Fruit fly (Drosophila melanogaster): Measurements from ENCODE around the gene CNPYb.

CNPYb gene

DNA sequence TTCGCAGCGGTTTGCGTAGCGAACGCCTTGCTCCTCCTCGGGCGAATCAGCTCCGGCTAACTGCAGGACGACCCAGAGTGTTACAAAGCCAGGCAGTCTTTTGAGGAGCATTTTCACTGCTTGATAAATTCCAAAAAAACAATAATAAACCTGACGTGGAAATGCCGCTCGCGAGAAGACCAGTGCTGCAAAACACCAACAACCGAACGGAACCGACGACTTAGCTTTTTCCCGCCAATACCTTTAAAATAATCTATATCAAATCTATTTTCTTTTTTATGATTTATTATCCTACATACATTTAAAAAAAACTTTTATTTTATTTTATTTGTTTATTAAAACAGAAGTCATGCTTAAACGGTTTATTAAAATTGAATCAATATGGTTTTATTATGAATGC lies at the start of gene CNPYb:
TSS of gene CNPYb (minus strand) at position 186 of the 400 bp plus-strand sequence.
- TF ChIP-seq ttk (optimal IDR thresholded peaks at IDR 0.05): no peak
- TF ChIP-seq psq (optimal IDR thresholded peaks at IDR 0.05): no peak
- no peak for TF ChIP-seq Myc (optimal IDR thresholded peaks at IDR 0.05)
- no peak for TF ChIP-seq insv (optimal IDR thresholded peaks at IDR 0.05)
- no peak for TF ChIP-seq Sin3A (optimal IDR thresholded peaks at IDR 0.05)
- no peak for TF ChIP-seq h (optimal IDR thresholded peaks at IDR 0.05)

DNA sequence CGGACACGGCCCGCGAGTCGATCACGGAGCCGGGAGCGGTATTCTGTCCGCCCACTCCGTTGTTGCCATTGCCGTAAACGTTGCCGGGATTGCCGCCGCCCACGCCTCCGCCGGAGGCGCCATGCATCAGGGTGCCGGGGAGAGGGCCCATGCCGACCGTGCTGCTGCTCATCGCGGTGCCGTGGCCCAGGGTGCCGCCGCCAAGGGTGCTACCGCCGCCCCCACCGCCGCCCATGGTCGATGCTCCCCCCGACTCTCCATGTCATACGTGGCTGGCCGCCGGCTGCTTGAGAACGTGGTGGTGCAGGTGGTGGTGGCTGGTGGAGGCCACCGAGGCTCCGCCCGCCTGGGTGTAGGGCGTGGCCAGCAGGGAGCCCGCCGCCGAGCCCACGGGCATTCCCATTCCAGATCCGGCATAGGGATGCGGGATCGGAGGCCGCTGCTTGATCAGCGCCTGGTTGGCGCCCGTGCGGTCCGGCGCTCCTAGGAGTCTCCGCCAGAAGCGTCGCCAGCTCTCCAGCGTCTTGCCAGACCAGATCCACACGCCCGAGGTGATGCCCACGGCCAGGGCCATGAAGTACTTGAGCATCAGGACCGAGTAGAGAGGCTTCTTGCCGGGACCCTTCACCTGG lies 48.0 kb upstream of the CNPYb start:
- TF ChIP-seq insv (optimal IDR thresholded peaks at IDR 0.05): no peak
- no peak for TF ChIP-seq Sin3A (optimal IDR thresholded peaks at IDR 0.05)
- no peak for TF ChIP-seq psq (optimal IDR thresholded peaks at IDR 0.05)
- TF ChIP-seq Myc (optimal IDR thresholded peaks at IDR 0.05): no peak
- TF ChIP-seq h (optimal IDR thresholded peaks at IDR 0.05): no peak
- TF ChIP-seq ttk (optimal IDR thresholded peaks at IDR 0.05): no peak

DNA sequence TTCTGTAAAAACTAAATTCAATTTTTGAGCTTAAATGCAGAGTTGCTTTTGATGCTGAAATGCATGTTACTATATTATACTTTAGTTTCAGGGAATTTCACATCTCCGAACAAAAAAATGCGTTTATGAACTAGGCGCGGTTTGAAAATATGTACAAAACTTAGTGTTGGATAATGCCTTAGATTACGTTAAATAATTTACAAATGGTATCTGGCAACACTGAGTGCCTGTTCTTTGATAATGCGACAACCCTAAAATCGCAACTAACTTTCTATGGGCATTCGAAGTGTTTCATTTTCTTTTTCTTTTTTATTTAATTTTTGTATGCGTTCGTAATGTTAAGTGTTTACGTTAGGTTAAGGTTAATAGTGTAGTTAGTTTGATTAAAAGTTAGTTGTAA lies 46.6 kb upstream of the CNPYb start:
- TF ChIP-seq h (optimal IDR thresholded peaks at IDR 0.05) (no peak), psq (optimal IDR thresholded peaks at IDR 0.05) (no peak), insv (optimal IDR thresholded peaks at IDR 0.05) (no peak), Myc (optimal IDR thresholded peaks at IDR 0.05) (no peak), ttk (optimal IDR thresholded peaks at IDR 0.05) (no peak), Sin3A (optimal IDR thresholded peaks at IDR 0.05) (no peak)

DNA sequence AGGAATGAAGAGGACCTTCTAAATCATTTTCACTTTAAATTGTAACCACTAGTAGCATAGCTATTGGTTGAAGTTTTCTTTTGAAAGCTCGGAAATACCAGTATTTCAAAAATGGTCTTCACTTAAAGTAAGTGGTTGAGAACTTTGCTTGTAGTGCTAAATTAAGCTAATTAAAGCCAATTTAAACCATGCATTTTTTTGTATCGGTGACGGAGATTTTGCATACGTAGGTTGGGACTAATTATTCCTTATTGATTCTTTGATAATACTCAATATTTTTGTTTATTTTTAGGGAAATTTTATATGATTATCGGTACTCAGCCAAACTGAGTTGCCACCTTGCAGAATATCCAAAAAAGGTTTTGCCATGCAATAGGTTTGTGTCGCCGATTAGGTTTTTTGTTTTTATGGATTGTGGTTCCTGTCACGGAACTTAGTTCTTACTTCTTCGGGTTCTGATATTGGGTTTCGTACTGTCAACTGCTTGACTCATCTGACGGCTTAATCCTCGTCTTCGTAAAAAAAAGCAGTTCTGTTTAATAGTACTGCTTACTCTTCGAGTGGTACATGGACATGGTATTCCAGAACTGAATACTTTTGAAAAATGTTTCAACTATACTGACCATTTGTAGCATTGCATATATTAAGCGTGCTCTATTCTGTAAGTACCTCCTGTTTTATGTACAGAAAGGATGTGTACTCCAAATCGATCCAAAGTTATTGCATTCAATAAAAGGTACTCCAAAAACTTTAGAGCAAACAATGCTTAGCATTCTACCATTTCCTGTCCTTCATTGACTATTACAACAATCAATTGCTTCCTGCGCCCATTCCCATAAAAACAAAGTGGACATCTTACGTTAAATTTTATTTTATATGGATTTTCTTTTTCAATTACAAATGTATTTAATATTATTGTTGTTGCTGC lies 44.3 kb upstream of the CNPYb start:
- TF ChIP-seq Myc (optimal IDR thresholded peaks at IDR 0.05) (no peak), h (optimal IDR thresholded peaks at IDR 0.05) (no peak), ttk (optimal IDR thresholded peaks at IDR 0.05) (no peak), insv (optimal IDR thresholded peaks at IDR 0.05) (no peak), psq (optimal IDR thresholded peaks at IDR 0.05) (no peak), Sin3A (optimal IDR thresholded peaks at IDR 0.05) (no peak)

DNA sequence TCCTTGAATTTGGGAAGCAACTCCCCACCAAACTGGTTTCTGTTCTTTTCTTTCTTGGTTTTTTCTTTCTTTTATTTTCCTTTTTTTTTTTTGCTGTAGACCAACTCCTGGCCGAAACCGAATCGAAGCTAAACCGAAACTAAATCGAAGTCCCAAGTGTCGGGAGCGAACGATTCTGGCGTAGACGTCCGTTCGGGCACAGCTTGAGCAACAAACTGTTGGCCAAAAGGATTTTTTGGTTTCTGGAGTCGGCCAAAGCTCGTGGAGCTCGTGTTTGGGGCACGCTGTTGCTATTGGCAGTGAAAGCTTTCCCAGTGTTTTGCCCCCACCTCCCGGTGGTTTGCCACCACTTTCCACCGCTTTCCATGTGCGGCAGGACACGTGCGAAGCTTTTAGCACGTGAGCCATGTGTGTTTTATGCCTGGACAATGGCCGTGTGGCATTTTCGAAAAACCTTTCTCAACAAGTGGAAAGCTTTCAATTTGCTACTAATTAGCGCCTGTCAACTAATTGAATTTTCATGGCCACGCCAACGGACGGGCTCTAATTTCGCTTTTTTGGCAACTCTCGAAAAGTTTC lies 43.0 kb upstream of the CNPYb start, which contains the start of gene CG14082:
TSS of gene CG14082 (minus strand) at position 51 of the 579 bp plus-strand sequence.
- TF ChIP-seq Sin3A (optimal IDR thresholded peaks at IDR 0.05) (no peak), ttk (optimal IDR thresholded peaks at IDR 0.05) (no peak), Myc (optimal IDR thresholded peaks at IDR 0.05) (no peak), h (optimal IDR thresholded peaks at IDR 0.05) (no peak), insv (optimal IDR thresholded peaks at IDR 0.05) (no peak), psq (optimal IDR thresholded peaks at IDR 0.05) (no peak)

DNA sequence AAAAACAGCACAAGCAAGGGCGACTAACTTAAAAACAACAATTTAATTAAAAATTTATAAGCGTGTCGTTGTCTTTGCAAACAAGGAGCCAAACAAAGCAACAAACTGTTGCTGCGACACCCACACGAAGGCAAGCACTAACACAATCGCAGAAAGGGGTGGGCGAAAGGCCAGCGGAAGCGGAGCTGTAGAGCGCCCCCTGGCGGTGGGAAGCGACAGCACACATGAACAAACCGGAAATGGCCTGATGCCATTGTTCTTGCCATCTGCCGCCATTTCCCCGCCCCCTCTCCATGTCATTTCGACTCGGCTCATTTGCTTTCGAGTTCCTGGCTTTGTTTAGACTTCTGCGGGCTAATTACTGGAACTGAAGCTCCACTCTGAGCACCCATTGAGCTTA lies 36.6 kb upstream of the CNPYb start:
- TF ChIP-seq Myc (optimal IDR thresholded peaks at IDR 0.05) (no peak), psq (optimal IDR thresholded peaks at IDR 0.05) (no peak), insv (optimal IDR thresholded peaks at IDR 0.05) (no peak), ttk (optimal IDR thresholded peaks at IDR 0.05) (no peak), Sin3A (optimal IDR thresholded peaks at IDR 0.05) (no peak), h (optimal IDR thresholded peaks at IDR 0.05) (no peak)

DNA sequence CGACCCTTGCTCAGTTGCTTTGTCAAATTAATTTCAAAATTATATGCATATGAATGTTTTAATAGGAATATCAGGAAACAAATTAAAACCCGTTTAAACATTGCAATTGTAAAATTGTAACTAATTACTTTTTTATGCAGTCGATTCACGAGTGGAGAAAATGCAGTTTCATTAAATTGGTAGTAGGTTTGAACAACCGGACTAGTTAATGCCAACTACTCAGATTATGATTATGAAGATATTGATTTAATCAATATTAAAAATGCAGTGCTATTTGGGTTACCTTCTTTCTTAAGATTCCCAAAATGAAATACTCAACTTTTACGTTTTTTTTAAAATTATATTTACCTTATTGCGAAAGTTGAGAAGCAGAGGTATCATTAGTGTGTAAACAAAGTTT lies 33.5 kb upstream of the CNPYb start, which contains the start of gene Spn75F:
TSS of gene Spn75F (minus strand) at position 101 of the 400 bp plus-strand sequence.
- no peak for TF ChIP-seq insv (optimal IDR thresholded peaks at IDR 0.05)
- no peak for TF ChIP-seq h (optimal IDR thresholded peaks at IDR 0.05)
- TF ChIP-seq ttk (optimal IDR thresholded peaks at IDR 0.05): no peak
- TF ChIP-seq Myc (optimal IDR thresholded peaks at IDR 0.05): no peak
- no peak for TF ChIP-seq Sin3A (optimal IDR thresholded peaks at IDR 0.05)
- no peak for TF ChIP-seq psq (optimal IDR thresholded peaks at IDR 0.05)

DNA sequence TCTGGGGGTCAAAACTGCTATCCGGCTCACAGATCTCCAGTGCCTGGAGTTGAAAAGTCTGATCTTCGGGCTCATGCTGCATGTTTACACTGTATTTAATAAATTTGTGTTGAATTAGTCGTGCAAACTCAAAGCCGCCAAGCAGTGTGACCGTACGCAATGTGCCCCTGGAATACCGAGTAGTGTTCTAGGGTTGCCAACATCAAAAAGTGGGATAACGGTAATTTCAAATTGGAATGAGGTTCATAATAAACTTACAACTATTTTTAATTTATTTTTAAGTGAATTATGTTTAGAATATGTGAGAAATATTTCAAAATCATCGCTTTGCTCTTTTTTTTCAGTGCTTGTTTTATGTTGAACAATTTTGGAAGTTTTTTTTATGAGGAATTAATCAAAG lies 4.2 kb upstream of the CNPYb start, which contains the start of gene Gem2:
TSS of gene Gem2 (minus strand) at position 176 of the 400 bp plus-strand sequence.
- TF ChIP-seq psq (optimal IDR thresholded peaks at IDR 0.05) (no peak), Myc (optimal IDR thresholded peaks at IDR 0.05) (no peak), h (optimal IDR thresholded peaks at IDR 0.05) (no peak), ttk (optimal IDR thresholded peaks at IDR 0.05) (no peak), insv (optimal IDR thresholded peaks at IDR 0.05) (no peak), Sin3A (optimal IDR thresholded peaks at IDR 0.05) (no peak)

DNA sequence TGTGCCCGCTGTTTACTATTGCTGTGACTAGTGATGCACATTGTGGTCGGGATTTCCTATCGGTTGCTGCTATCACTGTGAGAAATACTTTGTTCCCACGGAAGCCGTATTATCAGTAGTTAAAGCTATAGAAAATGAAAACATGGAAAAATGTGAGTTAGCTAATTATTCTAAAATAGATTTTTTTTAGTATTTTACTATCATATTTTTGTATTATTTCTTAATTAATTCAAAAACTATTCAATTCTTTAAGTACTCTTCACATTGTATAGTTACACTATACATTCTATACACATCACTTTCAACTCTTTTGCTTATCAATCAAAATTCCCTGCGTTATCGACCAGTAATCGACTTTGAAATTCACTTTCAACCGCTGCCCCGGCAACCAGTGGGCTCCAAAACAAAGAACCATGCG lies 1.7 kb upstream of the CNPYb start, which contains the start of the genes Naxd and CG14079:
TSS of gene Naxd (minus strand) at position 45 of the 418 bp plus-strand sequence.
TSS of gene CG14079 (plus strand) at position 335 of the 418 bp plus-strand sequence.
- TF ChIP-seq ttk (optimal IDR thresholded peaks at IDR 0.05): no peak
- no peak for TF ChIP-seq Myc (optimal IDR thresholded peaks at IDR 0.05)
- TF ChIP-seq psq (optimal IDR thresholded peaks at IDR 0.05): no peak
- no peak for TF ChIP-seq h (optimal IDR thresholded peaks at IDR 0.05)
- no peak for TF ChIP-seq Sin3A (optimal IDR thresholded peaks at IDR 0.05)
- no peak for TF ChIP-seq insv (optimal IDR thresholded peaks at IDR 0.05)

DNA sequence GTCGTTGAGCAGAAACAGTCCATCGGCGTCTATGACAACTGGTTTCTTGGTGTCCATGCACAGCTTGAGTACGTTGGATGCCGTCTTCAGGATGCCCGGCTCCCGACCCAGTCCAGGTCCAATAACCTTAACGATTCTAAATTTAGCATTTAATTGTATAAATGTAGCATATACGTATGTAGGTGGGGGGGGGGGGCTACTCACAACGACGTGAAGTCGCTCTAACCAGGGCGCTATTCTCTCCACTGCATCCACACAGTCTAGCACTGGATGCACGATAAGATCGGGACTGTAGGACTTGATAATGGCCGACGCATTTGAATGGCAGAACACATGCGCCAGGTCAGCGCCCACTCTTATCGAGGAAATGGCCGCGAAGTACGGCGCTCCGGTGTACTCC lies 1.1 kb upstream of the CNPYb start:
- TF ChIP-seq insv (optimal IDR thresholded peaks at IDR 0.05): no peak
- no peak for TF ChIP-seq psq (optimal IDR thresholded peaks at IDR 0.05)
- TF ChIP-seq ttk (optimal IDR thresholded peaks at IDR 0.05): no peak
- no peak for TF ChIP-seq h (optimal IDR thresholded peaks at IDR 0.05)

DNA sequence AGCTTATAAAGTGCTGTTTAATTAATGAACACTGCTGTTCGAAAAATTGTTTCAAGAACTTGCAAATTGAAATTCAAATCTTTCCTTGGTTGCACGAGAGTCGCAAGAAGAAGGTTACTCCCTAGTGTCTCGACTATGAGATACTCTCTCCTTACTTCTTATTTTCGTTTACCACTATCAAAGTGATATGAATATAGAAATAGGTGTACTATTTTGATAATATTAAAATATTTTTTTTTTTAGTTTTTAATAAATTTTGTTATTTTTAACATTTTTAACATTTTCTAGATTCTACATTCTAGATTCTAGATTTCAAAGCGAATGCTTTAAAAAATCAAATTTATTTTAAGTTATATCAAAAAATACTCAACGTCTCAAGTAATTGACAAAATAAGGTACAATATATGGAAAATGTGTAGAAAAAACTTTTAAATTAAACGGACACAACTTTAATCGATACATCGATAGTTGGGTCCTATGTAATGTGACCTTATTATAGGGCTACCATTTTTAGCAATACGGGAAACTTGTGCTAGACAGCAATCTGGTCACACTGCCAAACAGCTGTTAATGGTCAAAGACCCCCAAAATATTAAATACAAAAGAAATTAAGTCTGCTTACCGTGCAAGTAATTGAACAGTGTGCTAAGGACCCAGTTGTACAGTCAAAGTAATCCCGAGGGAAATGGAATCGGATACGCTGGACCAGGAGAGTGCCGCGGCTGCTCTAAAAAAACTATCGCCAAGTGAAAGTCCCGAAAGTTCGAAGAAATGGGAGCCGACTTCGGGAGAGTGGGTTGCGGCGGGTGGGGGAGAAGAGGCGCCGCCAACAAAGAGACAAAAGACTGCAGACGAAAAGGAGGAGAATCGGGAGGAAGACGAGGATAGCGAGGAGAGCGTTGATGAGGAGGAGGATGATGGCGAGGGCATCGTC lies 3.6 kb downstream of the CNPYb start, which contains the start of gene MESR6:
TSS of gene MESR6 (plus strand) at position 546 of the 934 bp plus-strand sequence.
- TF ChIP-seq ttk (optimal IDR thresholded peaks at IDR 0.05) (no peak), insv (optimal IDR thresholded peaks at IDR 0.05) (no peak), Sin3A (optimal IDR thresholded peaks at IDR 0.05) (no peak), psq (optimal IDR thresholded peaks at IDR 0.05) (no peak), Myc (optimal IDR thresholded peaks at IDR 0.05) (no peak), h (optimal IDR thresholded peaks at IDR 0.05) (no peak)

Data from Kc167 (cell line).